Worm (Caenorhabditis elegans) whole organism, early embryonic: ENCODE measurements around the gene F14F3.4.

Experiments
- ama-1 ChIP-seq: fragments of 150-350 bp; optimal IDR thresholded peaks from 2 replicates; lab custom pipeline; 2014
- flt-1 ChIP-seq: fragments of 200-800 bp; sonication (Bioruptor generic); IDR thresholded peaks from 2 replicates; pipeline ENCODE4 v1.3.6; 2022; ENCODE audit warnings: missing genetic modification characterization, missing compliant biosample characterization
- scrt-1 ChIP-seq: fragments of 200-800 bp; sonication (Bioruptor generic); IDR thresholded peaks from 2 replicates; pipeline ENCODE4 v1.3.6; 2022; ENCODE audit warnings: missing genetic modification characterization, missing compliant biosample characterization
- tbx-11 ChIP-seq: fragments of 200-800 bp; sonication (Bioruptor generic); IDR thresholded peaks from 2 replicates; pipeline ENCODE4 v1.3.6; 2022; ENCODE audit warnings: missing genetic modification characterization, missing compliant biosample characterization
- tbx-37 ChIP-seq: fragments of 200-800 bp; sonication (Bioruptor generic); conservative IDR thresholded peaks from 2 replicates; pipeline ENCODE4 v1.3.6; 2022; ENCODE audit warnings: missing genetic modification reagents, missing genetic modification characterization, missing compliant biosample characterization
- tra-4 ChIP-seq: sonication (generic microtip); optimal IDR thresholded peaks from 2 replicates; lab custom pipeline; 2017; ENCODE audit warnings: missing genetic modification characterization, missing compliant biosample characterization

- TF ChIP-seq flt-1 (GFP tag; lab: Robert Waterston, UW) (no peak), tra-4 (no peak), tbx-11 (GFP tag; lab: Robert Waterston, UW) (no peak), tbx-37 (no peak), ama-1 (lab: Kevin White, UChicago) (no peak), scrt-1 (GFP tag; lab: Robert Waterston, UW) (no peak)
These were observed 4.7 kb downstream of the F14F3.4 start for ce11 chrX:10516549-10516948.
